Fruit fly (Drosophila melanogaster) whole organism, embryonic: ENCODE measurements around the gene CG7702.

Experiments used
- BtbVII ChIP-seq: fragments of 200-800 bp; sonication (Bioruptor generic); optimal IDR thresholded peaks from 3 replicates; lab custom pipeline; 2017; ENCODE audit warnings: missing biosample characterization, mild to moderate bottlenecking, missing genetic modification characterization
- CG10462 ChIP-seq: fragments of 200-800 bp; sonication (Bioruptor generic); optimal IDR thresholded peaks from 2 replicates; lab custom pipeline; 2016; ENCODE audit warnings: missing biosample characterization, missing genetic modification characterization
- CG11398 ChIP-seq: fragments of 200-800 bp; sonication (Bioruptor generic); optimal IDR thresholded peaks from 2 replicates; lab custom pipeline; 2016; ENCODE audit warnings: missing biosample characterization, missing genetic modification characterization
- CG12391 ChIP-seq: fragments of 200-800 bp; sonication (Bioruptor generic); optimal IDR thresholded peaks from 3 replicates; lab custom pipeline; 2018; ENCODE audit warnings: missing biosample characterization, mild to moderate bottlenecking, missing genetic modification characterization, moderate library complexity
- CG12769 ChIP-seq: fragments of 200-800 bp; sonication (Bioruptor generic); optimal IDR thresholded peaks from 2 replicates; lab custom pipeline; 2019; ENCODE audit warnings: missing biosample characterization, mild to moderate bottlenecking, missing genetic modification characterization, moderate library complexity
- CG13424 ChIP-seq: fragments of 200-800 bp; sonication (Bioruptor generic); optimal IDR thresholded peaks from 2 replicates; lab custom pipeline; 2019; ENCODE audit warnings: missing biosample characterization, mild to moderate bottlenecking, missing genetic modification characterization, moderate library complexity
- CG13894 ChIP-seq: fragments of 200-800 bp; sonication (Bioruptor generic); optimal IDR thresholded peaks from 3 replicates; lab custom pipeline; 2018; ENCODE audit warnings: missing biosample characterization, mild to moderate bottlenecking, missing genetic modification characterization, moderate library complexity
- CG14667 ChIP-seq: fragments of 200-800 bp; sonication (Bioruptor generic); IDR thresholded peaks from 2 replicates; pipeline ENCODE4 v1.3.6; 2022; ENCODE audit warnings: missing biosample characterization, missing genetic modification characterization
- CG15073 ChIP-seq: fragments of 200-800 bp; sonication (Bioruptor generic); optimal IDR thresholded peaks from 2 replicates; lab custom pipeline; 2016; ENCODE audit warnings: missing biosample characterization, missing genetic modification characterization
- CG15514 ChIP-seq: fragments of 200-800 bp; sonication (Bioruptor generic); optimal IDR thresholded peaks from 3 replicates; lab custom pipeline; 2017; ENCODE audit warnings: missing biosample characterization, missing genetic modification characterization, mild to moderate bottlenecking, moderate library complexity, missing genetic modification reagents
- CG16863 ChIP-seq: fragments of 200-800 bp; sonication (Bioruptor generic); optimal IDR thresholded peaks from 3 replicates; lab custom pipeline; 2016; ENCODE audit warnings: missing biosample characterization, missing genetic modification characterization
- CG17186 ChIP-seq: fragments of 200-800 bp; sonication (Bioruptor generic); optimal IDR thresholded peaks from 3 replicates; lab custom pipeline; 2017; ENCODE audit warnings: missing biosample characterization, missing genetic modification reagents, missing genetic modification characterization
- CG18011 ChIP-seq: fragments of 200-800 bp; sonication (Bioruptor generic); optimal IDR thresholded peaks from 2 replicates; lab custom pipeline; 2017; ENCODE audit warnings: missing biosample characterization, missing genetic modification characterization, mild to moderate bottlenecking, moderate library complexity, missing genotype
- CG2202 ChIP-seq: fragments of 200-800 bp; sonication (Bioruptor generic); optimal IDR thresholded peaks from 2 replicates; lab custom pipeline; 2018; ENCODE audit warnings: missing biosample characterization, mild to moderate bottlenecking, missing genetic modification characterization
- CG31224 ChIP-seq: fragments of 200-800 bp; sonication (Bioruptor generic); IDR thresholded peaks from 2 replicates; pipeline ENCODE4 v1.3.6; 2022; ENCODE audit warnings: missing biosample characterization, missing genetic modification characterization
- CG3281 ChIP-seq: fragments of 200-800 bp; sonication (Bioruptor generic); optimal IDR thresholded peaks from 3 replicates; lab custom pipeline; 2017; ENCODE audit warnings: missing biosample characterization, mild to moderate bottlenecking, missing genetic modification characterization
- CG33213 ChIP-seq: fragments of 200-800 bp; sonication (Bioruptor generic); optimal IDR thresholded peaks from 3 replicates; lab custom pipeline; 2016; ENCODE audit warnings: missing biosample characterization, missing genetic modification characterization
- CG7271 ChIP-seq: fragments of 200-800 bp; sonication (Bioruptor generic); optimal IDR thresholded peaks from 2 replicates; lab custom pipeline; 2018; ENCODE audit warnings: missing biosample characterization, mild to moderate bottlenecking, missing genetic modification characterization, moderate library complexity
- CG9215 ChIP-seq: fragments of 200-800 bp; sonication (Bioruptor generic); IDR thresholded peaks from 2 replicates; pipeline ENCODE4 v1.3.6; 2022; ENCODE audit warnings: missing biosample characterization, missing genetic modification characterization
- CHES-1-like ChIP-seq: fragments of 200-800 bp; sonication (Bioruptor generic); optimal IDR thresholded peaks from 2 replicates; lab custom pipeline; 2016; ENCODE audit warnings: missing biosample characterization, missing genetic modification characterization
- D19B ChIP-seq: fragments of 200-800 bp; sonication (Bioruptor generic); optimal IDR thresholded peaks from 2 replicates; lab custom pipeline; 2017; ENCODE audit warnings: missing biosample characterization, mild to moderate bottlenecking, missing genetic modification characterization
- Doc2 ChIP-seq: fragments of 200-800 bp; sonication (Bioruptor generic); IDR thresholded peaks from 2 replicates; pipeline ENCODE4 v1.3.6; 2022; ENCODE audit warnings: missing biosample characterization, missing genetic modification characterization
- Doc3 ChIP-seq: fragments of 200-800 bp; sonication (Bioruptor generic); IDR thresholded peaks from 3 replicates; pipeline ENCODE4 v1.3.6; 2022; ENCODE audit warnings: missing biosample characterization, missing genetic modification characterization; ENCODE audit not compliant: partially characterized antibody
- Fer2 ChIP-seq: fragments of 200-800 bp; sonication (Bioruptor generic); optimal IDR thresholded peaks from 2 replicates; lab custom pipeline; 2018; ENCODE audit warnings: missing biosample characterization, mild to moderate bottlenecking, missing genetic modification characterization, moderate library complexity
- Gsc ChIP-seq: fragments of 200-800 bp; sonication (Bioruptor generic); IDR thresholded peaks from 2 replicates; pipeline ENCODE4 v1.3.6; 2022; ENCODE audit warnings: missing biosample characterization, missing genetic modification characterization
- HHEX ChIP-seq: fragments of 200-800 bp; sonication (Bioruptor generic); optimal IDR thresholded peaks from 3 replicates; lab custom pipeline; 2017; ENCODE audit warnings: missing biosample characterization, mild to moderate bottlenecking, missing genetic modification characterization, missing genetic modification reagents
- HLH54F ChIP-seq: fragments of 200-800 bp; sonication (Bioruptor generic); optimal IDR thresholded peaks from 3 replicates; lab custom pipeline; 2016; ENCODE audit warnings: missing biosample characterization, missing genetic modification characterization
- Hmr ChIP-seq: fragments of 200-800 bp; sonication (Bioruptor generic); optimal IDR thresholded peaks from 3 replicates; lab custom pipeline; 2017; ENCODE audit warnings: mild to moderate bottlenecking, missing biosample characterization, missing genetic modification reagents, missing genetic modification characterization
- Hsf ChIP-seq: fragments of 200-800 bp; sonication (Bioruptor generic); optimal IDR thresholded peaks from 3 replicates; lab custom pipeline; 2016; ENCODE audit warnings: missing biosample characterization, missing genetic modification characterization
- Med ChIP-seq: fragments of 200-800 bp; sonication (Bioruptor generic); peaks from one replicate; lab custom pipeline; 2016; ENCODE audit warnings: missing biosample characterization, missing genetic modification characterization, mild to moderate bottlenecking, inconsistent platforms, moderate library complexity
- NFAT ChIP-seq: fragments of 200-800 bp; sonication (Bioruptor generic); IDR thresholded peaks from 2 replicates; pipeline ENCODE4 v1.3.6; 2022; ENCODE audit warnings: missing biosample characterization, missing genetic modification characterization
- Nf-YA ChIP-seq: fragments of 200-800 bp; sonication (Bioruptor generic); IDR thresholded peaks from 2 replicates; pipeline ENCODE4 v1.3.6; 2022; ENCODE audit warnings: missing biosample characterization, missing genetic modification characterization
- Pdp1 ChIP-seq, 2 experiments: fragments of 200-800 bp; sonication (Bioruptor generic); optimal IDR thresholded peaks; 3 replicates each; lab custom pipeline; 2016; ENCODE audit warnings: missing biosample characterization in 2 of 2, missing genetic modification characterization in 2 of 2, mild to moderate bottlenecking in 1 of 2, moderate library complexity in 1 of 2
- eve ChIP-seq, 2 experiments: fragments of >200 bp; optimal IDR thresholded peaks; 2 replicates each; lab custom pipeline; 2017; ENCODE audit warnings: missing biosample characterization in 2 of 2, missing genetic modification characterization in 2 of 2
- exex ChIP-seq: fragments of 200-800 bp; sonication (Bioruptor generic); optimal IDR thresholded peaks from 4 replicates; lab custom pipeline; 2018; ENCODE audit warnings: missing biosample characterization, mild to moderate bottlenecking, missing genetic modification characterization, moderate library complexity
- fd64A ChIP-seq: fragments of 200-800 bp; sonication (Bioruptor generic); optimal IDR thresholded peaks from 3 replicates; lab custom pipeline; 2018; ENCODE audit warnings: missing biosample characterization, mild to moderate bottlenecking, missing genetic modification characterization
- fd96Cb ChIP-seq: fragments of 200-800 bp; sonication (Bioruptor generic); optimal IDR thresholded peaks from 2 replicates; lab custom pipeline; 2018; ENCODE audit warnings: missing biosample characterization, mild to moderate bottlenecking, missing genetic modification characterization, moderate library complexity
- gem ChIP-seq: fragments of 200-800 bp; sonication (Bioruptor generic); optimal IDR thresholded peaks from 2 replicates; lab custom pipeline; 2019; ENCODE audit warnings: missing biosample characterization, mild to moderate bottlenecking, missing genetic modification characterization, moderate library complexity
- grau ChIP-seq: fragments of 200-800 bp; optimal IDR thresholded peaks from 3 replicates; lab custom pipeline; 2019; ENCODE audit warnings: missing biosample characterization, mild to moderate bottlenecking, missing genetic modification characterization, moderate library complexity
- gt ChIP-seq: fragments of 200-800 bp; sonication (Bioruptor generic); IDR thresholded peaks from 2 replicates; pipeline ENCODE4 v1.3.6; 2022; ENCODE audit warnings: missing biosample characterization, missing genetic modification characterization
- h ChIP-seq: fragments of >200 bp; optimal IDR thresholded peaks from 2 replicates; lab custom pipeline; 2017
- hth ChIP-seq: fragments of >200 bp; optimal IDR thresholded peaks from 2 replicates; lab custom pipeline; 2017; ENCODE audit warnings: inconsistent platforms
- kni ChIP-seq: fragments of 200-800 bp; sonication (Bioruptor generic); optimal IDR thresholded peaks from 3 replicates; lab custom pipeline; 2017; ENCODE audit warnings: mild to moderate bottlenecking, missing biosample characterization, missing genetic modification reagents, missing genetic modification characterization
- odd ChIP-seq: fragments of 200-800 bp; sonication (Bioruptor generic); optimal IDR thresholded peaks from 2 replicates; lab custom pipeline; 2017; ENCODE audit warnings: missing biosample characterization, mild to moderate bottlenecking, missing genetic modification characterization
- otp ChIP-seq: fragments of 200-800 bp; sonication (Bioruptor generic); IDR thresholded peaks from 3 replicates; pipeline ENCODE4, ENCODE4 v1.3.6; 2022; ENCODE audit warnings: missing biosample characterization, missing genetic modification characterization
- scrt ChIP-seq: fragments of 200-800 bp; sonication (Bioruptor generic); optimal IDR thresholded peaks from 2 replicates; lab custom pipeline; 2018; ENCODE audit warnings: missing biosample characterization, mild to moderate bottlenecking, missing genetic modification characterization, moderate library complexity
- sens-2 ChIP-seq: fragments of 200-800 bp; sonication (Bioruptor generic); IDR thresholded peaks from 2 replicates; pipeline ENCODE4 v1.3.6; 2022; ENCODE audit warnings: missing biosample characterization, missing genetic modification characterization
- stc ChIP-seq: fragments of 200-800 bp; sonication (Bioruptor generic); IDR thresholded peaks from 2 replicates; pipeline ENCODE4 v1.3.6; 2022; ENCODE audit warnings: missing biosample characterization, missing genetic modification characterization
- wdn ChIP-seq: fragments of 200-800 bp; sonication (Bioruptor generic); IDR thresholded peaks from 2 replicates; pipeline ENCODE4 v1.3.6; 2022; ENCODE audit warnings: missing biosample characterization, missing genetic modification characterization

CG7702 gene

dm6 chr3R:18658945-18659642 lies 10.1 kb upstream of the CG7702 start, which contains the start of the genes CG31224 and CstF64 (continued):
- TF ChIP-seq h (lab: Kevin White, UChicago) (no peak), CG12769 (tag; lab: Kevin White, UChicago) (no peak), stc (GFP tag; lab: Robert Waterston, UW) (peak; percentile 80), scrt (peak; percentile 43), otp (GFP tag; lab: Robert Waterston, UW) (peak; percentile 70; the same call in 2 of the 3 replicates), Gsc (0 out of 2 replicates have a peak, but pooled peaks have one; percentile 9), CG11398 (GFP tag; lab: Kevin White, UChicago) (peak; percentile 57), Med (GFP tag; lab: Kevin White, UChicago) (peak; percentile 98), fd96Cb (tag; lab: Kevin White, UChicago) (peak; percentile 79), CG16863 (GFP tag; lab: Kevin White, UChicago) (peak; percentile 83), CG15514 (GFP tag; lab: Kevin White, UChicago) (peak; percentile 70), CHES-1-like (GFP tag; lab: Kevin White, UChicago) (peak; percentile 92), CG33213 (GFP tag; lab: Kevin White, UChicago) (peak; percentile 88), Pdp1 (GFP tag; optimal IDR thresholded peaks at IDR 0.05; lab: Kevin White, UChicago) (peak; percentile 86 to 94), hth (lab: Kevin White, UChicago) (no peak), CG17186 (GFP tag; lab: Kevin White, UChicago) (peak; percentile 66), eve (GFP tag; optimal IDR thresholded peaks at IDR 0.05; lab: Kevin White, UChicago) (no peak), sens-2 (GFP tag; lab: Robert Waterston, UW) (peak; percentile 64; the same call in 1 of the 2 replicates), CG2202 (tag; lab: Kevin White, UChicago) (peak; percentile 67), kni (GFP tag; lab: Kevin White, UChicago) (peak; percentile 54), BtbVII (GFP tag; lab: Kevin White, UChicago) (no peak), CG10462 (GFP tag; lab: Kevin White, UChicago) (peak; percentile 64), gt (GFP tag; lab: Robert Waterston, UW) (peak; percentile 41; the same call in 1 of the 2 replicates), Fer2 (tag; lab: Kevin White, UChicago) (peak; percentile 74), NFAT (peak; percentile 76), odd (GFP tag; lab: Kevin White, UChicago) (no peak), Nf-YA (GFP tag; lab: Robert Waterston, UW) (no peak), CG7271 (tag; lab: Kevin White, UChicago) (peak; percentile 3), CG13894 (tag; lab: Kevin White, UChicago) (no peak), Doc3 (GFP tag; lab: Robert Waterston, UW) (no peak), CG18011 (GFP tag; lab: Kevin White, UChicago) (no peak), Doc2 (GFP tag; lab: Robert Waterston, UW) (peak; percentile 18; the same call in 1 of the 2 replicates), Hsf (GFP tag; lab: Kevin White, UChicago) (peak; percentile 92), grau (tag; lab: Kevin White, UChicago) (peak; percentile 81), gem (tag; lab: Kevin White, UChicago) (peak; percentile 88), wdn (GFP tag; lab: Robert Waterston, UW) (peak; percentile 72), CG9215 (GFP tag; lab: Robert Waterston, UW) (peak; percentile 79), CG15073 (GFP tag; lab: Kevin White, UChicago) (no peak), HLH54F (peak; percentile 94), CG3281 (peak; percentile 85), CG12391 (tag; lab: Kevin White, UChicago) (peak; percentile 88), CG31224 (GFP tag; lab: Robert Waterston, UW) (peak; percentile 91), fd64A (GFP tag; lab: Kevin White, UChicago) (peak; percentile 60), CG13424 (tag; lab: Kevin White, UChicago) (peak; percentile 83), D19B (GFP tag; lab: Kevin White, UChicago) (no peak), CG14667 (GFP tag; lab: Robert Waterston, UW) (peak; percentile 76), HHEX (GFP tag; lab: Kevin White, UChicago) (peak; percentile 85), Hmr (GFP tag; lab: Kevin White, UChicago) (peak; percentile 89), exex (tag; lab: Kevin White, UChicago) (peak; percentile 50)
